Fruit fly (Drosophila melanogaster) whole organism: ENCODE data around the gene SMC3.

Experiments used
- CG8478 ChIP-seq: fragments of >200 bp; optimal IDR thresholded peaks from 2 replicates; lab custom pipeline; 2018; ENCODE audit warnings: inconsistent platforms
- Dll ChIP-seq: fragments of >200 bp; optimal IDR thresholded peaks from 2 replicates; lab custom pipeline; 2017
- EcR ChIP-seq, 2 experiments: fragments of >200 bp; optimal IDR thresholded peaks; 2 replicates each; lab custom pipeline; 2017; ENCODE audit warnings: missing biosample characterization in 2 of 2, missing genetic modification characterization in 2 of 2, missing genetic modification reagents in 2 of 2
- pan ChIP-seq: fragments of >200 bp; optimal IDR thresholded peaks from 2 replicates; lab custom pipeline; 2017
- psq ChIP-seq: fragments of >200 bp; optimal IDR thresholded peaks from 2 replicates; lab custom pipeline; 2017
- usp ChIP-seq: fragments of >200 bp; optimal IDR thresholded peaks from 2 replicates; lab custom pipeline; 2017; ENCODE audit warnings: missing biosample characterization, missing genetic modification characterization, mixed read lengths

Gene SMC3

dm6 chrX:16559514-16560510 lies 33.4 kb downstream of the SMC3 start, which contains the start of gene Pp2B-14D:
Gene Pp2B-14D (minus strand): TSS chrX:16560016.
- TF ChIP-seq usp (GFP tag; lab: Kevin White, UChicago) (no peak), Dll (peak; percentile 98), psq (lab: Kevin White, UChicago) (no peak), EcR (GFP tag; optimal IDR thresholded peaks at IDR 0.05; lab: Kevin White, UChicago) (no peak), CG8478 (lab: Kevin White, UChicago) (no peak)

- TF ChIP-seq psq (lab: Kevin White, UChicago) (no peak), EcR (GFP tag; optimal IDR thresholded peaks at IDR 0.05; lab: Kevin White, UChicago) (no peak), usp (GFP tag; lab: Kevin White, UChicago) (no peak), Dll (no peak), CG8478 (lab: Kevin White, UChicago) (no peak), pan (no peak)
Observed at dm6 chrX:16553542-16554182, 39.6 kb downstream of the SMC3 start, which contains the start of gene Arp2. Gene Arp2 (minus strand): TSS chrX:16553968.

dm6 chrX:16552968-16553417 lies 40.2 kb downstream of the SMC3 start:
- TF ChIP-seq EcR (GFP tag; optimal IDR thresholded peaks at IDR 0.05; lab: Kevin White, UChicago) (peak; percentile 95 to 99), CG8478 (lab: Kevin White, UChicago) (no peak)

dm6 chrX:16552567-16552966 lies 40.7 kb downstream of the SMC3 start:
- TF ChIP-seq EcR (GFP tag; optimal IDR thresholded peaks at IDR 0.05; lab: Kevin White, UChicago) (no peak), CG8478 (lab: Kevin White, UChicago) (no peak), psq (lab: Kevin White, UChicago) (no peak), pan (no peak)

dm6 chrX:16547390-16547789 lies 45.8 kb downstream of the SMC3 start, which contains the start of gene CG9902:
Gene CG9902 (minus strand): TSS chrX:16547520.
- TF ChIP-seq psq (lab: Kevin White, UChicago) (no peak), EcR (GFP tag; optimal IDR thresholded peaks at IDR 0.05; lab: Kevin White, UChicago) (no peak), Dll (no peak), CG8478 (lab: Kevin White, UChicago) (no peak), usp (GFP tag; lab: Kevin White, UChicago) (no peak), pan (no peak)

DNA sequence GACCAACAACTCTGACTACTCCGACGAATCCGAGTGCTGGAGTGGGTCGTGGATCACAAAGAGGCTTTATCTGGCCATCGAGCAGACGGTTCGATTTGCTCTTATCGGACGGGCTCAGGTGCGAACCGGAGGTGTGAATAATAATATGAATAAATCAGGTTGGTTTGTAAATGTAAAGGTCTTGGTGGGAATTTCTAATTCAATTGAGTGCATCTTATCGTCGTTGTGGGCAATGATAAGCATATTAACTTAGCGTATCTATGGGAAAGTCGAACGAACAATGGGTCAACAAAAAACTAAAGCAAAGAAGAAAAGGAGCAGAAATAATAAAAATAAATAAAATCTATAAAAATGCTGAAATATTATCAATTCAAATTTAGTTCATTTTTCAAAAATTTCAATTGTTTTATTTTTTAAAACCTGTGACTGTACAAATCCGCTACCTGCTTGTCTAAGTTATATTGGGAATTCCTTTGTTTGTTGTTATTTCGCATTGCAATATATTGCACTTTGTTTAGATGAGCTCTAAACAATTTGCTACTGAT lies 52.4 kb downstream of the SMC3 start, which contains the start of gene CG9903:
TSS of gene CG9903 (minus strand) at position 51 of the 545 bp plus-strand sequence.
- TF ChIP-seq EcR (GFP tag; optimal IDR thresholded peaks at IDR 0.05; lab: Kevin White, UChicago) (no peak), Dll (no peak), pan (no peak), psq (lab: Kevin White, UChicago) (no peak), CG8478 (lab: Kevin White, UChicago) (no peak), usp (GFP tag; lab: Kevin White, UChicago) (no peak)
